Worm (Caenorhabditis elegans) whole organism, mixed stage, embryonic: ENCODE data around the gene F53F4.12.

Experiments used
- lsy-2 ChIP-seq: fragments of 150-350 bp; optimal IDR thresholded peaks from 2 replicates; lab custom pipeline; 2014; ENCODE audit warnings: missing biosample characterization, missing genetic modification characterization
- nhr-237 ChIP-seq: fragments of 150-350 bp; optimal IDR thresholded peaks from 2 replicates; lab custom pipeline; 2014; ENCODE audit warnings: missing biosample characterization, missing genetic modification characterization
- nhr-76 ChIP-seq: sonication (generic microtip); optimal IDR thresholded peaks from 2 replicates; lab custom pipeline; 2017; ENCODE audit warnings: missing biosample characterization, missing genetic modification characterization
- unc-39 ChIP-seq: fragments of 150-350 bp; optimal IDR thresholded peaks from 2 replicates; lab custom pipeline; 2014; ENCODE audit warnings: missing biosample characterization, missing genetic modification characterization

- no peak for TF ChIP-seq nhr-237 (tag; lab: Kevin White, UChicago)
- TF ChIP-seq unc-39 (tag; lab: Kevin White, UChicago) = no peak
- TF ChIP-seq lsy-2 (tag; lab: Kevin White, UChicago) = no peak
- no peak for TF ChIP-seq nhr-76 (tag; lab: Kevin White, UChicago)
Measured at ce11 chrV:13591504-13592174, 34.2 kb upstream of the F53F4.12 start, which contains the start of gene tbcb-1.
